Worm (Caenorhabditis elegans): ENCODE results near the gene mfsd-10.

DNA sequence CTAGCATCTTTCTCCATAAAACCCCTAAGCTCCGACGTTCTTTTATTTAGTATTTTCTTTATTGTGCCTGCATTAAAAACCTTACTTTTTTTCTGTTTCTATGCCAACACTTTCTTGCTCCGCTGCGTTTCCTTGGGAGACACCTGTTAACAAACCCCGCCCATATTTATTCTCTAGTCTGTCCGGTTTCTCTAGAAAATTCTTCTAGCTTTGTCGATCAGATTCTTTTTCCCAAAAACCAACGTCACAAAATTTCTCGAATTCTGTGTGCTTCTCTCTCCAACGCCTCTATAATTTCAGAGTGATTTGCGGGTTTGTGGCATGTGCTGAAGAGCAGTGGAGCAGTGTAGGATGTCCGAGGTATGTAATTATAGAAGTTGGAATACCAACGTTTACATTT, 50.2 kb downstream of the mfsd-10 start, which contains the start of gene ptr-5:
- TF ChIP-seq snpc-4 (tag; optimal IDR thresholded peaks at IDR 0.05) (no peak), elt-1 (tag; optimal IDR thresholded peaks at IDR 0.05) (no peak), nhr-12 (tag; optimal IDR thresholded peaks at IDR 0.05) (no peak), nhr-28 (tag; optimal IDR thresholded peaks at IDR 0.05) (no peak), ceh-16 (tag; optimal IDR thresholded peaks at IDR 0.05) (no peak), nhr-76 (tag; optimal IDR thresholded peaks at IDR 0.05) (no peak), nhr-237 (tag; optimal IDR thresholded peaks at IDR 0.05) (no peak), ama-1 (optimal IDR thresholded peaks at IDR 0.05) (no peak), unc-39 (tag; optimal IDR thresholded peaks at IDR 0.05) (no peak), jun-1 (tag; optimal IDR thresholded peaks at IDR 0.05) (no peak), ztf-11 (tag; optimal IDR thresholded peaks at IDR 0.05) (no peak), pqm-1 (tag; optimal IDR thresholded peaks at IDR 0.05) (no peak), nhr-23 (tag; optimal IDR thresholded peaks at IDR 0.05) (no peak), nhr-77 (tag; optimal IDR thresholded peaks at IDR 0.05) (no peak)

All from whole organism, L3 larva.